Worm (Caenorhabditis elegans) whole organism, late embryonic: ENCODE measurements around the gene cut-6.
A peak's percentile ranks its signal among the peaks of the same experiment; 100 is the strongest.

Experiments
- C08G9.2 ChIP-seq: sonication (generic microtip); optimal IDR thresholded peaks from 2 replicates; lab custom pipeline; 2016; ENCODE audit warnings: mild to moderate bottlenecking, missing genetic modification characterization, moderate library complexity, missing compliant biosample characterization
- C38D4.7 ChIP-seq: fragments of 200-800 bp; sonication (Bioruptor generic); optimal IDR thresholded peaks from 2 replicates; lab custom pipeline; 2018; ENCODE audit warnings: mild to moderate bottlenecking, missing genetic modification characterization, moderate library complexity, missing compliant biosample characterization
- K02D7.2 ChIP-seq: sonication (generic microtip); optimal IDR thresholded peaks from 2 replicates; lab custom pipeline; 2017; ENCODE audit warnings: mild to moderate bottlenecking, missing genetic modification characterization, missing compliant biosample characterization
- Y22D7AL.16 ChIP-seq: sonication (generic microtip); optimal IDR thresholded peaks from 2 replicates; lab custom pipeline; 2016; ENCODE audit warnings: missing genetic modification characterization, missing compliant biosample characterization
- ahr-1 ChIP-seq: sonication (generic microtip); optimal IDR thresholded peaks from 2 replicates; lab custom pipeline; 2016; ENCODE audit warnings: missing genetic modification characterization, missing compliant biosample characterization
- ceh-14 ChIP-seq: sonication (generic microtip); optimal IDR thresholded peaks from 2 replicates; lab custom pipeline; 2016; ENCODE audit warnings: missing genotype, missing genetic modification characterization, missing compliant biosample characterization
- ceh-31 ChIP-seq: sonication (generic microtip); optimal IDR thresholded peaks from 2 replicates; lab custom pipeline; 2016; ENCODE audit warnings: missing genetic modification characterization, missing compliant biosample characterization
- ceh-34 ChIP-seq: sonication (generic microtip); optimal IDR thresholded peaks from 2 replicates; lab custom pipeline; 2016; ENCODE audit warnings: mild to moderate bottlenecking, missing genetic modification characterization, missing compliant biosample characterization
- ceh-45 ChIP-seq: fragments of 200-800 bp; sonication (Bioruptor generic); IDR thresholded peaks from 2 replicates; pipeline ENCODE4 v1.3.6; 2022; ENCODE audit warnings: missing genetic modification reagents, missing genetic modification characterization, missing compliant biosample characterization
- ceh-48 ChIP-seq: sonication (generic microtip); optimal IDR thresholded peaks from 2 replicates; lab custom pipeline; 2016; ENCODE audit warnings: missing genetic modification characterization, inconsistent platforms, missing compliant biosample characterization
- ceh-6 ChIP-seq: fragments of 200-800 bp; sonication (Bioruptor generic); optimal IDR thresholded peaks from 2 replicates; lab custom pipeline; 2018; ENCODE audit warnings: mild to moderate bottlenecking, missing genetic modification characterization, missing compliant biosample characterization
- ceh-9 ChIP-seq: sonication (generic microtip); optimal IDR thresholded peaks from 2 replicates; lab custom pipeline; 2016; ENCODE audit warnings: mild to moderate bottlenecking, missing genetic modification characterization, inconsistent platforms, missing compliant biosample characterization
- che-1 ChIP-seq: sonication (generic microtip); optimal IDR thresholded peaks from 2 replicates; lab custom pipeline; 2016; ENCODE audit warnings: mild to moderate bottlenecking, missing genetic modification characterization, missing compliant biosample characterization
- elt-2 ChIP-seq: sonication (generic microtip); optimal IDR thresholded peaks from 2 replicates; lab custom pipeline; 2016; ENCODE audit warnings: missing genetic modification reagents, missing genetic modification characterization, missing compliant biosample characterization
- elt-4 ChIP-seq: sonication (generic microtip); optimal IDR thresholded peaks from 2 replicates; lab custom pipeline; 2016; ENCODE audit warnings: missing genetic modification characterization, missing compliant biosample characterization
- ets-4 ChIP-seq: sonication (generic microtip); optimal IDR thresholded peaks from 2 replicates; lab custom pipeline; 2016; ENCODE audit warnings: missing genetic modification characterization, missing compliant biosample characterization
- eyg-1 ChIP-seq: sonication (generic microtip); optimal IDR thresholded peaks from 2 replicates; lab custom pipeline; 2016; ENCODE audit warnings: missing genotype, missing genetic modification characterization, missing compliant biosample characterization
- hlh-13 ChIP-seq: fragments of 200-800 bp; sonication (Bioruptor generic); optimal IDR thresholded peaks from 2 replicates; lab custom pipeline; 2018; ENCODE audit warnings: mild to moderate bottlenecking, missing genetic modification characterization, missing compliant biosample characterization
- hlh-30 ChIP-seq: sonication (generic microtip); optimal IDR thresholded peaks from 2 replicates; lab custom pipeline; 2017; ENCODE audit warnings: antibody characterized with exemption, missing genetic modification characterization, missing compliant biosample characterization; ENCODE audit not compliant: insufficient read depth
- hlh-6 ChIP-seq: sonication (generic microtip); optimal IDR thresholded peaks from 2 replicates; lab custom pipeline; 2016; ENCODE audit warnings: missing genotype, missing genetic modification characterization, missing compliant biosample characterization
- hlh-8 ChIP-seq: sonication (generic microtip); optimal IDR thresholded peaks from 2 replicates; lab custom pipeline; 2016; ENCODE audit warnings: missing genotype, missing genetic modification characterization, missing compliant biosample characterization
- lin-11 ChIP-seq: fragments of 200-800 bp; sonication (Bioruptor generic); optimal IDR thresholded peaks from 2 replicates; lab custom pipeline; 2018; ENCODE audit warnings: mild to moderate bottlenecking, missing genetic modification characterization, missing compliant biosample characterization
- madf-2 ChIP-seq: sonication (generic microtip); optimal IDR thresholded peaks from 2 replicates; lab custom pipeline; 2017; ENCODE audit warnings: missing genetic modification characterization, missing compliant biosample characterization
- nfya-1 ChIP-seq: sonication (generic microtip); optimal IDR thresholded peaks from 2 replicates; lab custom pipeline; 2017; ENCODE audit warnings: missing genetic modification characterization, mild to moderate bottlenecking, missing compliant biosample characterization, antibody characterized with exemption, moderate library complexity
- odd-2 ChIP-seq: sonication (generic microtip); optimal IDR thresholded peaks from 2 replicates; lab custom pipeline; 2017; ENCODE audit warnings: antibody characterized with exemption, mild to moderate bottlenecking, missing genetic modification characterization, missing compliant biosample characterization
- pag-3 ChIP-seq: sonication (generic microtip); optimal IDR thresholded peaks from 2 replicates; lab custom pipeline; 2016; ENCODE audit warnings: missing compliant biosample characterization, missing genetic modification characterization, borderline replicate concordance
- pros-1 ChIP-seq: fragments of 150-350 bp; optimal IDR thresholded peaks from 2 replicates; lab custom pipeline; 2014; ENCODE audit warnings: missing biosample characterization, missing genetic modification reagents, missing genetic modification characterization
- ref-2 ChIP-seq: sonication (generic microtip); optimal IDR thresholded peaks from 2 replicates; lab custom pipeline; 2016; ENCODE audit warnings: missing genetic modification characterization, missing compliant biosample characterization
- sdc-2 ChIP-seq: sonication (generic microtip); optimal IDR thresholded peaks from 2 replicates; lab custom pipeline; 2016; ENCODE audit warnings: missing genotype, missing genetic modification characterization, missing compliant biosample characterization
- sox-2 ChIP-seq: fragments of 200-800 bp; sonication (Bioruptor generic); IDR thresholded peaks from 2 replicates; pipeline ENCODE4 v1.3.6; 2022; ENCODE audit warnings: missing genetic modification reagents, missing genetic modification characterization, missing compliant biosample characterization
- tbx-2 ChIP-seq: sonication (generic microtip); optimal IDR thresholded peaks from 2 replicates; lab custom pipeline; 2016; ENCODE audit warnings: missing genetic modification characterization, missing compliant biosample characterization
- ttx-3 ChIP-seq: sonication (generic microtip); optimal IDR thresholded peaks from 2 replicates; lab custom pipeline; 2016; ENCODE audit warnings: missing genetic modification reagents, missing genetic modification characterization, missing compliant biosample characterization
- unc-42 ChIP-seq: sonication (generic microtip); optimal IDR thresholded peaks from 2 replicates; lab custom pipeline; 2016; ENCODE audit warnings: missing genotype, missing genetic modification characterization, missing compliant biosample characterization
- unc-55 ChIP-seq: sonication (generic microtip); optimal IDR thresholded peaks from 2 replicates; lab custom pipeline; 2017; ENCODE audit warnings: missing biosample characterization, missing genetic modification reagents, missing genetic modification characterization

cut-6 gene

ce11 chrIII:10902341-10902740, 8.9 kb upstream of the cut-6 start, which contains the start of gene unc-119:
Gene unc-119, plus strand, starts transcription at chrIII:10902641.
- no peak for TF ChIP-seq unc-55
- TF ChIP-seq ceh-45 (GFP tag; lab: Robert Waterston, UW) = no peak
- no peak for TF ChIP-seq ceh-14 (tag; lab: Kevin White, UChicago)
- TF ChIP-seq ceh-6 (GFP tag; lab: Kevin White, UChicago) = no peak
- TF ChIP-seq elt-4 (tag; lab: Kevin White, UChicago) = no peak
- TF ChIP-seq ceh-48 (tag; lab: Kevin White, UChicago) = no peak

- TF ChIP-seq hlh-30 (no peak), lin-11 (tag; lab: Kevin White, UChicago) (no peak), hlh-13 (GFP tag; lab: Kevin White, UChicago) (no peak), pros-1 (tag; lab: Kevin White, UChicago) (no peak), ceh-34 (no peak), C38D4.7 (GFP tag; lab: Kevin White, UChicago) (no peak), odd-2 (tag; lab: Kevin White, UChicago) (no peak), ahr-1 (tag; lab: Kevin White, UChicago) (no peak), Y22D7AL.16 (tag; lab: Kevin White, UChicago) (no peak)
- TF ChIP-seq, all 69 proteins: peak for 0
Measured at ce11 chrIII:10903009-10903609, 8.2 kb upstream of the cut-6 start.

- TF ChIP-seq hlh-13 (GFP tag; lab: Kevin White, UChicago) = no peak
- no peak for TF ChIP-seq pros-1 (tag; lab: Kevin White, UChicago)
- no peak for TF ChIP-seq ceh-34
- no peak for TF ChIP-seq madf-2 (tag; lab: Kevin White, UChicago)
- TF ChIP-seq tbx-2 (tag; lab: Kevin White, UChicago) = no peak
- TF ChIP-seq ref-2 (tag; lab: Kevin White, UChicago) = no peak
- TF ChIP-seq pag-3 (tag; lab: Kevin White, UChicago) = no peak
- TF ChIP-seq hlh-8 (tag; lab: Kevin White, UChicago) = no peak
- TF ChIP-seq hlh-6 = no peak
- TF ChIP-seq ttx-3 = no peak
- no peak for TF ChIP-seq sox-2 (GFP tag; lab: Robert Waterston, UW)
- TF ChIP-seq sdc-2 (tag; lab: Kevin White, UChicago) = no peak
- TF ChIP-seq nfya-1 (tag; lab: Kevin White, UChicago) = no peak
- TF ChIP-seq C08G9.2 = no peak
- no peak for TF ChIP-seq ceh-9 (tag; lab: Kevin White, UChicago)
- no peak for TF ChIP-seq C38D4.7 (GFP tag; lab: Kevin White, UChicago)
- TF ChIP-seq unc-55 = no peak
Measured at ce11 chrIII:10904320-10904961, 6.8 kb upstream of the cut-6 start.

ce11 chrIII:10905112-10905511, 6.1 kb upstream of the cut-6 start:
- no peak for TF ChIP-seq odd-2 (tag; lab: Kevin White, UChicago)
- TF ChIP-seq K02D7.2 = no peak
- peak; percentile 45 for TF ChIP-seq ceh-31 (tag; lab: Kevin White, UChicago)
- TF ChIP-seq unc-42 (tag; lab: Kevin White, UChicago) = peak; percentile 68
- no peak for TF ChIP-seq ets-4 (tag; lab: Kevin White, UChicago)
- TF ChIP-seq ceh-14 (tag; lab: Kevin White, UChicago) = peak; percentile 26
- TF ChIP-seq eyg-1 (tag; lab: Kevin White, UChicago) = no peak
- peak; percentile 35 for TF ChIP-seq nfya-1 (tag; lab: Kevin White, UChicago)
- TF ChIP-seq unc-55 = peak; percentile 96
- TF ChIP-seq, all 69 proteins: peak for 5

- TF ChIP-seq ceh-48 (tag; lab: Kevin White, UChicago) (peak; percentile 27), ceh-34 (peak; percentile 87), madf-2 (tag; lab: Kevin White, UChicago) (no peak), tbx-2 (tag; lab: Kevin White, UChicago) (peak; percentile 9), che-1 (tag; lab: Kevin White, UChicago) (peak; percentile 15), ttx-3 (no peak), sox-2 (GFP tag; lab: Robert Waterston, UW) (no peak), elt-2 (no peak)
- TF ChIP-seq, all 69 proteins: peak for 4
Measured at ce11 chrIII:10906325-10906724, 4.9 kb upstream of the cut-6 start.
